Worm (Caenorhabditis elegans) whole organism, midembryonic: Measurements from ENCODE around the gene F15H10.12.

Experiments
- T22C8.4 ChIP-seq: fragments of 200-800 bp; sonication (Bioruptor generic); IDR thresholded peaks from 2 replicates; pipeline ENCODE4 v1.3.6; 2022; ENCODE audit warnings: missing genetic modification characterization, missing compliant biosample characterization
- cog-1 ChIP-seq: sonication (generic microtip); optimal IDR thresholded peaks from 2 replicates; lab custom pipeline; 2016; ENCODE audit warnings: missing genetic modification characterization, missing compliant biosample characterization
- flt-1 ChIP-seq: fragments of 200-800 bp; sonication (Bioruptor generic); IDR thresholded peaks from 2 replicates; pipeline ENCODE4 v1.3.6; 2022; ENCODE audit warnings: missing genetic modification characterization, missing compliant biosample characterization
- klf-2 ChIP-seq: fragments of 200-800 bp; sonication (Bioruptor generic); conservative IDR thresholded peaks from 2 replicates; pipeline ENCODE4 v1.3.6; 2022; ENCODE audit warnings: missing genetic modification reagents, missing genetic modification characterization, missing compliant biosample characterization
- med-1 ChIP-seq: sonication (generic microtip); optimal IDR thresholded peaks from 2 replicates; lab custom pipeline; 2017; ENCODE audit warnings: missing genetic modification characterization, mild to moderate bottlenecking, missing compliant biosample characterization, antibody characterized with exemption, missing genetic modification reagents; ENCODE audit not compliant: insufficient read depth
- ref-1 ChIP-seq: fragments of 200-800 bp; sonication (Bioruptor generic); conservative IDR thresholded peaks from 2 replicates; pipeline ENCODE4 v1.3.6; 2022; ENCODE audit warnings: missing genetic modification reagents, missing genetic modification characterization, missing compliant biosample characterization
- tab-1 ChIP-seq: fragments of 200-800 bp; sonication (Bioruptor generic); IDR thresholded peaks from 2 replicates; pipeline ENCODE4 v1.3.6; 2022; ENCODE audit warnings: missing genetic modification characterization, missing compliant biosample characterization
- ztf-23 ChIP-seq: fragments of 200-800 bp; sonication (Bioruptor generic); IDR thresholded peaks from 2 replicates; pipeline ENCODE4 v1.3.6; 2022; ENCODE audit warnings: missing genetic modification reagents, missing genetic modification characterization, missing compliant biosample characterization
- ztf-29 ChIP-seq: fragments of 200-800 bp; sonication (Bioruptor generic); IDR thresholded peaks from 2 replicates; pipeline ENCODE4 v1.3.6; 2022; ENCODE audit warnings: missing genetic modification reagents, missing genetic modification characterization, missing compliant biosample characterization

F15H10.12 gene

ce11 chrV:10416925-10417324 lies 7.0 kb upstream of the F15H10.12 start, which contains the start of gene F15H10.10:
F15H10.10 (minus strand) TSS chrV:10417025.
- TF ChIP-seq T22C8.4 (no peak), cog-1 (tag; lab: Kevin White, UChicago) (no peak), ztf-29 (no peak), flt-1 (GFP tag; lab: Robert Waterston, UW) (no peak), tab-1 (GFP tag; lab: Robert Waterston, UW) (no peak), klf-2 (no peak), med-1 (GFP tag; lab: Kevin White, UChicago) (no peak), ref-1 (GFP tag; lab: Robert Waterston, UW) (no peak)

- TF ChIP-seq T22C8.4 (no peak), ref-1 (GFP tag; lab: Robert Waterston, UW) (no peak), flt-1 (GFP tag; lab: Robert Waterston, UW) (no peak), ztf-23 (GFP tag; lab: Robert Waterston, UW) (no peak), cog-1 (tag; lab: Kevin White, UChicago) (no peak), klf-2 (no peak)
These were observed 4.7 kb upstream of the F15H10.12 start, which contains the start of gene F15H10.9 for ce11 chrV:10414610-10415009. F15H10.9 (minus strand) TSS chrV:10414710.

ce11 chrV:10406313-10406712 lies 3.6 kb downstream of the F15H10.12 start, which contains the start of gene F15H10.7:
F15H10.7 (minus strand) TSS chrV:10406413.
- TF ChIP-seq ztf-23 (GFP tag; lab: Robert Waterston, UW) (no peak), cog-1 (tag; lab: Kevin White, UChicago) (no peak), klf-2 (no peak), med-1 (GFP tag; lab: Kevin White, UChicago) (no peak), flt-1 (GFP tag; lab: Robert Waterston, UW) (no peak), ztf-29 (no peak), tab-1 (GFP tag; lab: Robert Waterston, UW) (no peak), ref-1 (GFP tag; lab: Robert Waterston, UW) (no peak), T22C8.4 (no peak)

ce11 chrV:10404701-10405100 lies 5.2 kb downstream of the F15H10.12 start:
- no peak for TF ChIP-seq flt-1 (GFP tag; lab: Robert Waterston, UW)
- TF ChIP-seq ref-1 (GFP tag; lab: Robert Waterston, UW), result no peak
- no peak for TF ChIP-seq med-1 (GFP tag; lab: Kevin White, UChicago)
- TF ChIP-seq ztf-29, result no peak
- TF ChIP-seq tab-1 (GFP tag; lab: Robert Waterston, UW), result no peak
- no peak for TF ChIP-seq cog-1 (tag; lab: Kevin White, UChicago)
- no peak for TF ChIP-seq ztf-23 (GFP tag; lab: Robert Waterston, UW)
- no peak for TF ChIP-seq T22C8.4
- no peak for TF ChIP-seq klf-2

ce11 chrV:10402804-10403203 lies 7.1 kb downstream of the F15H10.12 start, which contains the start of gene F15H10.8:
F15H10.8 (minus strand) TSS chrV:10402904.
- TF ChIP-seq flt-1 (GFP tag; lab: Robert Waterston, UW), result no peak
- no peak for TF ChIP-seq ref-1 (GFP tag; lab: Robert Waterston, UW)
- TF ChIP-seq tab-1 (GFP tag; lab: Robert Waterston, UW), result no peak

ce11 chrV:10399290-10399689 lies 10.6 kb downstream of the F15H10.12 start:
- TF ChIP-seq cog-1 (tag; lab: Kevin White, UChicago) (no peak), ref-1 (GFP tag; lab: Robert Waterston, UW) (no peak), med-1 (GFP tag; lab: Kevin White, UChicago) (no peak), T22C8.4 (no peak), ztf-29 (no peak), ztf-23 (GFP tag; lab: Robert Waterston, UW) (no peak), flt-1 (GFP tag; lab: Robert Waterston, UW) (no peak), klf-2 (no peak), tab-1 (GFP tag; lab: Robert Waterston, UW) (no peak)

ce11 chrV:10398431-10398830 lies 11.4 kb downstream of the F15H10.12 start, which contains the start of gene ugt-2:
ugt-2 (plus strand) TSS chrV:10398801.
- TF ChIP-seq klf-2 (no peak), ref-1 (GFP tag; lab: Robert Waterston, UW) (no peak), T22C8.4 (no peak), ztf-29 (no peak), ztf-23 (GFP tag; lab: Robert Waterston, UW) (no peak), flt-1 (GFP tag; lab: Robert Waterston, UW) (no peak), tab-1 (GFP tag; lab: Robert Waterston, UW) (no peak), cog-1 (tag; lab: Kevin White, UChicago) (no peak), med-1 (GFP tag; lab: Kevin White, UChicago) (no peak)

- TF ChIP-seq klf-2 (no peak), ztf-29 (no peak)
These were observed 14.6 kb downstream of the F15H10.12 start, which contains the start of the genes col-151 and ugt-1 for ce11 chrV:10395173-10395766. col-151 (minus strand) TSS chrV:10395223. ugt-1 (plus strand) TSS chrV:10395663.

ce11 chrV:10393708-10394107 lies 16.2 kb downstream of the F15H10.12 start:
- TF ChIP-seq ref-1 (GFP tag; lab: Robert Waterston, UW) (no peak), ztf-29 (no peak), tab-1 (GFP tag; lab: Robert Waterston, UW) (no peak), cog-1 (tag; lab: Kevin White, UChicago) (no peak), med-1 (GFP tag; lab: Kevin White, UChicago) (no peak), T22C8.4 (no peak)

- TF ChIP-seq ztf-23 (GFP tag; lab: Robert Waterston, UW), result no peak
- TF ChIP-seq flt-1 (GFP tag; lab: Robert Waterston, UW), result no peak
- TF ChIP-seq tab-1 (GFP tag; lab: Robert Waterston, UW), result no peak
- TF ChIP-seq cog-1 (tag; lab: Kevin White, UChicago), result no peak
- TF ChIP-seq ref-1 (GFP tag; lab: Robert Waterston, UW), result no peak
- TF ChIP-seq ztf-29, result no peak
- no peak for TF ChIP-seq T22C8.4
- no peak for TF ChIP-seq med-1 (GFP tag; lab: Kevin White, UChicago)
- no peak for TF ChIP-seq klf-2
These were observed 21.6 kb downstream of the F15H10.12 start, which contains the start of gene AC3.5 for ce11 chrV:10388318-10388717. AC3.5 (plus strand) TSS chrV:10388527.
